Fruit fly (Drosophila melanogaster) whole organism, embryonic: ENCODE measurements around the gene CG8176.

Source experiments
- Blimp-1 ChIP-seq: fragments of 200-800 bp; sonication (Bioruptor generic); optimal IDR thresholded peaks from 3 replicates; lab custom pipeline; 2018; ENCODE audit warnings: missing biosample characterization, missing genetic modification characterization, mild to moderate bottlenecking, moderate library complexity, missing genetic modification reagents
- BtbVII ChIP-seq: fragments of 200-800 bp; sonication (Bioruptor generic); optimal IDR thresholded peaks from 3 replicates; lab custom pipeline; 2017; ENCODE audit warnings: missing biosample characterization, mild to moderate bottlenecking, missing genetic modification characterization
- CG11093 ChIP-seq: fragments of 200-800 bp; sonication (Bioruptor generic); IDR thresholded peaks from 3 replicates; pipeline ENCODE4 v1.3.6; 2022; ENCODE audit warnings: missing biosample characterization, missing genetic modification characterization
- CG12769 ChIP-seq: fragments of 200-800 bp; sonication (Bioruptor generic); optimal IDR thresholded peaks from 2 replicates; lab custom pipeline; 2019; ENCODE audit warnings: missing biosample characterization, mild to moderate bottlenecking, missing genetic modification characterization, moderate library complexity
- CG13287 ChIP-seq: fragments of 200-800 bp; sonication (Bioruptor generic); IDR thresholded peaks from 2 replicates; pipeline ENCODE4 v1.3.6; 2022; ENCODE audit warnings: missing biosample characterization, missing genetic modification characterization; ENCODE audit not compliant: partially characterized antibody
- CG13296 ChIP-seq: fragments of 200-800 bp; sonication (Bioruptor generic); optimal IDR thresholded peaks from 3 replicates; lab custom pipeline; 2018; ENCODE audit warnings: missing biosample characterization, mild to moderate bottlenecking, missing genetic modification characterization
- CG16779 ChIP-seq: fragments of 200-800 bp; sonication (Bioruptor generic); IDR thresholded peaks from 2 replicates; pipeline ENCODE4 v1.3.6; 2022; ENCODE audit warnings: missing biosample characterization, missing genetic modification characterization
- CG17328 ChIP-seq: fragments of 200-800 bp; sonication (Bioruptor generic); IDR thresholded peaks from 2 replicates; pipeline ENCODE4 v1.3.6; 2022; ENCODE audit warnings: missing biosample characterization, missing genetic modification characterization
- CG17359 ChIP-seq: fragments of 200-800 bp; sonication (Bioruptor generic); optimal IDR thresholded peaks from 3 replicates; lab custom pipeline; 2018; ENCODE audit warnings: missing biosample characterization, mild to moderate bottlenecking, missing genetic modification characterization, moderate library complexity
- CG17361 ChIP-seq: fragments of 200-800 bp; sonication (Bioruptor generic); IDR thresholded peaks from 3 replicates; pipeline ENCODE4 v1.3.6; 2022; ENCODE audit warnings: missing biosample characterization, missing genetic modification characterization
- CG1832 ChIP-seq: fragments of 200-800 bp; sonication (Bioruptor generic); optimal IDR thresholded peaks from 2 replicates; lab custom pipeline; 2017; ENCODE audit warnings: missing biosample characterization, mild to moderate bottlenecking, missing genetic modification characterization, inconsistent platforms
- CG18599 ChIP-seq: fragments of 200-800 bp; sonication (Bioruptor generic); optimal IDR thresholded peaks from 3 replicates; lab custom pipeline; 2017; ENCODE audit warnings: missing biosample characterization, missing genetic modification characterization, mild to moderate bottlenecking, moderate library complexity, missing genetic modification reagents
- CG2199 ChIP-seq: fragments of 200-800 bp; sonication (Bioruptor generic); IDR thresholded peaks from 3 replicates; pipeline ENCODE4 v1.3.6; 2022; ENCODE audit warnings: missing biosample characterization, missing genetic modification characterization
- CG31365 ChIP-seq: fragments of 200-800 bp; sonication (Bioruptor generic); optimal IDR thresholded peaks from 2 replicates; lab custom pipeline; 2018; ENCODE audit warnings: missing biosample characterization, mild to moderate bottlenecking, missing genetic modification characterization
- CG32772 ChIP-seq: fragments of 200-800 bp; sonication (Bioruptor generic); IDR thresholded peaks from 2 replicates; pipeline ENCODE4 v1.3.6; 2022; ENCODE audit warnings: missing biosample characterization, missing genetic modification characterization
- CG4328 ChIP-seq: fragments of 200-800 bp; sonication (Bioruptor generic); optimal IDR thresholded peaks from 3 replicates; lab custom pipeline; 2017; ENCODE audit warnings: missing biosample characterization, missing genetic modification reagents, missing genetic modification characterization
- CG8359 ChIP-seq: fragments of 200-800 bp; sonication (Bioruptor generic); optimal IDR thresholded peaks from 2 replicates; lab custom pipeline; 2017; ENCODE audit warnings: missing biosample characterization, mild to moderate bottlenecking, missing genetic modification characterization, borderline replicate concordance
- CG8478 ChIP-seq: fragments of >200 bp; optimal IDR thresholded peaks from 2 replicates; lab custom pipeline; 2018
- CoRest ChIP-seq: fragments of 200-800 bp; sonication (Bioruptor generic); optimal IDR thresholded peaks from 3 replicates; lab custom pipeline; 2018; ENCODE audit warnings: missing biosample characterization, mild to moderate bottlenecking, missing genetic modification characterization, moderate library complexity
- D19B ChIP-seq: fragments of 200-800 bp; sonication (Bioruptor generic); optimal IDR thresholded peaks from 2 replicates; lab custom pipeline; 2017; ENCODE audit warnings: missing biosample characterization, mild to moderate bottlenecking, missing genetic modification characterization
- Dll ChIP-seq: fragments of 200-800 bp; sonication (Bioruptor generic); IDR thresholded peaks from 4 replicates; pipeline ENCODE4 v1.3.6; 2022; ENCODE audit warnings: missing biosample characterization, missing genetic modification characterization; ENCODE audit not compliant: partially characterized antibody
- Dref ChIP-seq: fragments of 200-800 bp; sonication (Bioruptor generic); IDR thresholded peaks from 2 replicates; pipeline ENCODE4 v1.3.6; 2022; ENCODE audit warnings: missing biosample characterization, missing genetic modification characterization
- HmgD ChIP-seq: fragments of 200-800 bp; sonication (Bioruptor generic); optimal IDR thresholded peaks from 3 replicates; lab custom pipeline; 2016; ENCODE audit warnings: missing biosample characterization, missing genetic modification characterization
- Hmx ChIP-seq: fragments of 200-800 bp; sonication (Bioruptor generic); optimal IDR thresholded peaks from 2 replicates; lab custom pipeline; 2016; ENCODE audit warnings: missing biosample characterization, missing genetic modification characterization
- Hsf ChIP-seq: fragments of 200-800 bp; sonication (Bioruptor generic); optimal IDR thresholded peaks from 3 replicates; lab custom pipeline; 2016; ENCODE audit warnings: missing biosample characterization, missing genetic modification characterization
- Mad ChIP-seq: fragments of 200-800 bp; sonication (Bioruptor generic); optimal IDR thresholded peaks from 2 replicates; lab custom pipeline; 2016; ENCODE audit warnings: missing biosample characterization, missing genetic modification characterization
- Med ChIP-seq: fragments of 200-800 bp; sonication (Bioruptor generic); peaks from one replicate; lab custom pipeline; 2016; ENCODE audit warnings: missing biosample characterization, missing genetic modification characterization, mild to moderate bottlenecking, inconsistent platforms, moderate library complexity
- NFAT ChIP-seq: fragments of 200-800 bp; sonication (Bioruptor generic); IDR thresholded peaks from 2 replicates; pipeline ENCODE4 v1.3.6; 2022; ENCODE audit warnings: missing biosample characterization, missing genetic modification characterization
- Oaz ChIP-seq: fragments of 200-800 bp; sonication (Bioruptor generic); IDR thresholded peaks from 2 replicates; pipeline ENCODE4 v1.3.6; 2022; ENCODE audit warnings: missing biosample characterization, missing genetic modification characterization
- Pdp1 ChIP-seq, 2 experiments: fragments of 200-800 bp; sonication (Bioruptor generic); optimal IDR thresholded peaks; 3 replicates each; lab custom pipeline; 2016; ENCODE audit warnings: missing biosample characterization in 2 of 2, missing genetic modification characterization in 2 of 2, mild to moderate bottlenecking in 1 of 2, moderate library complexity in 1 of 2
- Scr ChIP-seq: fragments of 200-800 bp; sonication (Bioruptor generic); IDR thresholded peaks from 2 replicates; pipeline ENCODE4 v1.3.6; 2022; ENCODE audit warnings: missing biosample characterization, missing genetic modification characterization; ENCODE audit not compliant: partially characterized antibody
- Sox100B ChIP-seq: fragments of 200-800 bp; sonication (Bioruptor generic); optimal IDR thresholded peaks from 3 replicates; lab custom pipeline; 2018; ENCODE audit warnings: missing biosample characterization, mild to moderate bottlenecking, missing genetic modification characterization
- Spps ChIP-seq: fragments of 200-800 bp; sonication (Bioruptor generic); optimal IDR thresholded peaks from 2 replicates; lab custom pipeline; 2018; ENCODE audit warnings: missing biosample characterization, mild to moderate bottlenecking, missing genetic modification characterization
- croc ChIP-seq: fragments of 200-800 bp; sonication (Bioruptor generic); conservative IDR thresholded peaks from 3 replicates; pipeline ENCODE4 v1.3.6; 2022; ENCODE audit warnings: missing biosample characterization, missing genetic modification characterization
- crp ChIP-seq, 2 experiments: fragments of 200-800 bp; sonication (Bioruptor generic); optimal IDR thresholded peaks; 2 replicates in 1 of 2; 3 replicates in 1 of 2; lab custom pipeline; 2017; ENCODE audit warnings: missing biosample characterization in 2 of 2, missing genetic modification characterization in 2 of 2, mild to moderate bottlenecking in 1 of 2, moderate library complexity in 1 of 2
- cwo ChIP-seq: fragments of 200-800 bp; sonication (Bioruptor generic); optimal IDR thresholded peaks from 3 replicates; lab custom pipeline; 2017; ENCODE audit warnings: missing biosample characterization, missing genetic modification characterization, mild to moderate bottlenecking, moderate library complexity, missing genetic modification reagents
- gem ChIP-seq: fragments of 200-800 bp; sonication (Bioruptor generic); optimal IDR thresholded peaks from 2 replicates; lab custom pipeline; 2019; ENCODE audit warnings: missing biosample characterization, mild to moderate bottlenecking, missing genetic modification characterization, moderate library complexity
- lab ChIP-seq: fragments of 200-800 bp; sonication (Bioruptor generic); optimal IDR thresholded peaks from 3 replicates; lab custom pipeline; 2017; ENCODE audit warnings: missing biosample characterization, missing genetic modification characterization, mild to moderate bottlenecking, moderate library complexity, missing genetic modification reagents
- lola ChIP-seq, 3 experiments: fragments of >200 bp in 2 of 3; fragments of 200-800 bp in 1 of 3; sonication (Bioruptor generic) in 1 of 3; optimal IDR thresholded peaks; 2 replicates each; lab custom pipeline; 2017 to 2019; ENCODE audit warnings: missing biosample characterization in 3 of 3, missing genetic modification characterization in 3 of 3, mild to moderate bottlenecking in 1 of 3, moderate library complexity in 1 of 3
- nmo ChIP-seq: fragments of 200-800 bp; sonication (Bioruptor generic); optimal IDR thresholded peaks from 2 replicates; lab custom pipeline; 2018; ENCODE audit warnings: missing biosample characterization, mild to moderate bottlenecking, missing genetic modification characterization, moderate library complexity
- pb ChIP-seq: fragments of 200-800 bp; sonication (Bioruptor generic); optimal IDR thresholded peaks from 3 replicates; lab custom pipeline; 2016; ENCODE audit warnings: missing biosample characterization, missing genetic modification characterization
- repo ChIP-seq: fragments of 200-800 bp; sonication (Bioruptor generic); optimal IDR thresholded peaks from 2 replicates; lab custom pipeline; 2016; ENCODE audit warnings: missing biosample characterization, missing genetic modification characterization
- row ChIP-seq: fragments of 200-800 bp; sonication (Bioruptor generic); IDR thresholded peaks from 3 replicates; pipeline ENCODE4 v1.3.6; 2022; ENCODE audit warnings: missing biosample characterization, missing genetic modification characterization
- slbo ChIP-seq: fragments of 200-800 bp; sonication (Bioruptor generic); IDR thresholded peaks from 2 replicates; pipeline ENCODE4 v1.3.6; 2022; ENCODE audit warnings: missing biosample characterization, missing genetic modification characterization
- sob ChIP-seq: fragments of 200-800 bp; sonication (Bioruptor generic); IDR thresholded peaks from 2 replicates; pipeline ENCODE4 v1.3.6; 2022; ENCODE audit warnings: missing biosample characterization, missing genetic modification characterization
- zfh2 ChIP-seq: fragments of 200-800 bp; sonication (Bioruptor generic); optimal IDR thresholded peaks from 2 replicates; lab custom pipeline; 2016; ENCODE audit warnings: missing biosample characterization, missing genetic modification characterization

CG8176 gene

DNA sequence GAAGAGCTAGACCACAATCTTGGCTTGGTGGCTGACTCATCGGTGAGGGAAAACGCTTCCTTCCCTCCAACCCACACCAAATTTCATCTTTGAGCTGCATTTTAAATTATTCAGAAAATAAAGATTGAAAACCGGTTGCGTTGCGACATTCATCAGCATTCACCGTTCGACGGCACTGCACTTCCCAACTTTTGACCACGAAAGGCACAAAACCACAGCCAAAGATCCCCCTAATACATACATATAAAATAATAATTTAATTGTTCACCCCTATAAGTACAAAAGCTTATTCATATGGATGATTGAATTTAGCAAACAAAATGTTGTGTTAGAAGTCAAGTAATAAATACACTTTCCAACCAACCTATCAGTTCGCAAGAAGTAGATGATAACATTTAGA, 16.6 kb upstream of the CG8176 start:
- TF ChIP-seq Dll (GFP tag; lab: Robert Waterston, UW): no peak
- TF ChIP-seq CG4328 (GFP tag; lab: Kevin White, UChicago): no peak
- TF ChIP-seq BtbVII (GFP tag; lab: Kevin White, UChicago): no peak

DNA sequence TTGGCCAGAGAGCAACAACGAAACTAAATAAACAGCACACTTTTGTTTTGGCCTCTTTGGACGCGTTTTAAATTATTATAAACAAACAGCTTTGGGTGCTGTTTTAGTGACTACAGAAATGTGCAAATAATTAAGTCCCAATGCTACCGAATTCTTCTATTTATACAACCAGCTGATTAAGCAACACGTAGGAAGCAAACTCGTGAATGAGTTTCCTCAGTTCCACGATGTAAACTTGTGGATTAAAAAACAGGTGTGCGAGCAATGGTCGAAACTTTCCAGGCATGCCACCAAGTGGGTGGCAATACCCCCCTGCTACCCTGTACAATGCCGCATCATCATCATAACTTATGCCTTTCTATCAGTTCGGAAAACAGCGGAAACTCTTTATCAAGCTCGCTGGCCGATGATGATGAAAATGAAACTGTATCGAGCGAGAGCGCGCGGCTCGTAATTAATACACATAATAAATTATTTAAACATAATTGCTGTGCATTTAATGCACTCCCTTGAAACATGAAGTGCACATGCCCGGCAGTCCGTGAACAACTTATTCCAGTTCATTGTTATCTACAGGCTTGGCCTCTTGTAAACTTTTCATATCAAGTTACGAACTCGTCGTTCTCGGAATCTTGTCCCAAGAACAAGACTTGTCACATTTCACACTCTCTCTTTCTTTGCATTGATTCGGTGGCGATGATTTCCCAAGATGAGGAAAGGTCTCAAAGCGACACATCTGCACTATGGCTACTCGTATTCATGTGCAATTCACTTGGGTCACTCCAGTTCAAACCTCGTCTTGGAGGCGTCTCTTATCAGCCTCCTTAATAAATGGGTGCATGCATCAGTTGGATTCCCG, 15.4 kb upstream of the CG8176 start:
- no peak for TF ChIP-seq Hsf (GFP tag; lab: Kevin White, UChicago)
- TF ChIP-seq repo (GFP tag; lab: Kevin White, UChicago): no peak
- no peak for TF ChIP-seq Sox100B (GFP tag; lab: Kevin White, UChicago)
- no peak for TF ChIP-seq Scr (GFP tag; lab: Robert Waterston, UW)
- peak in 1 of 2 experiments; percentile 55 for TF ChIP-seq Pdp1 (GFP tag; optimal IDR thresholded peaks at IDR 0.05; lab: Kevin White, UChicago)
- TF ChIP-seq slbo: no peak
- TF ChIP-seq Med (GFP tag; lab: Kevin White, UChicago): peak; percentile 66
- no peak for TF ChIP-seq CoRest (tag; lab: Kevin White, UChicago)
- TF ChIP-seq Mad (GFP tag; lab: Kevin White, UChicago): no peak
- TF ChIP-seq gem (tag; lab: Kevin White, UChicago): peak; percentile 4
- no peak for TF ChIP-seq nmo (GFP tag; lab: Kevin White, UChicago)
- TF ChIP-seq CG32772 (GFP tag; lab: Robert Waterston, UW): no peak
- TF ChIP-seq CG13287 (GFP tag; lab: Robert Waterston, UW): no peak
- peak; percentile 13 for TF ChIP-seq CG12769 (tag; lab: Kevin White, UChicago)
- no peak for TF ChIP-seq CG11093 (GFP tag; lab: Robert Waterston, UW)
- no peak for TF ChIP-seq Dref (GFP tag; lab: Robert Waterston, UW)
- TF ChIP-seq CG8359 (GFP tag; lab: Kevin White, UChicago): no peak
- TF ChIP-seq CG16779 (GFP tag; lab: Robert Waterston, UW): 0 out of 2 replicates have a peak, but pooled peaks have one; percentile 55
- TF ChIP-seq CG17361 (GFP tag; lab: Robert Waterston, UW): no peak
- TF ChIP-seq CG17359: no peak
- TF ChIP-seq CG1832: no peak
- no peak for TF ChIP-seq crp (GFP tag; optimal IDR thresholded peaks at IDR 0.05; lab: Kevin White, UChicago)
- no peak for TF ChIP-seq CG13296 (GFP tag; lab: Kevin White, UChicago)
- peak; percentile 19 for TF ChIP-seq CG18599
- TF ChIP-seq CG8478 (lab: Kevin White, UChicago): no peak
- no peak for TF ChIP-seq Hmx
- TF ChIP-seq pb (GFP tag; lab: Kevin White, UChicago): no peak
- peak; percentile 34; the same call in 1 of the 3 replicates for TF ChIP-seq CG2199 (GFP tag; lab: Robert Waterston, UW)
- TF ChIP-seq CG31365 (tag; lab: Kevin White, UChicago): no peak
- TF ChIP-seq zfh2 (GFP tag; lab: Kevin White, UChicago): no peak
- no peak for TF ChIP-seq Spps (tag; lab: Kevin White, UChicago)
- TF ChIP-seq Oaz (GFP tag; lab: Robert Waterston, UW): no peak
- peak; percentile 34 for TF ChIP-seq cwo (GFP tag; lab: Kevin White, UChicago)
- 0 out of 2 replicates have a peak, but pooled peaks have one; percentile 26 for TF ChIP-seq sob (GFP tag; lab: Robert Waterston, UW)
- peak; percentile 68 for TF ChIP-seq Blimp-1 (GFP tag; lab: Kevin White, UChicago)
- no peak for TF ChIP-seq croc
- no peak for TF ChIP-seq HmgD (GFP tag; lab: Kevin White, UChicago)
- TF ChIP-seq lab (GFP tag; lab: Kevin White, UChicago): peak; percentile 43
- TF ChIP-seq D19B (GFP tag; lab: Kevin White, UChicago): peak; percentile 84
- TF ChIP-seq CG17328 (GFP tag; lab: Robert Waterston, UW): no peak
- TF ChIP-seq lola (GFP tag; optimal IDR thresholded peaks at IDR 0.05; lab: Kevin White, UChicago): no peak
- peak; percentile 38; the same call in 1 of the 2 replicates for TF ChIP-seq NFAT
- no peak for TF ChIP-seq row (GFP tag; lab: Robert Waterston, UW)
